Fruit fly (Drosophila melanogaster): ENCODE results near the gene CG10973.

Gene CG10973

dm6 chr3L:12803159-12804034 is 48.8 kb upstream of the CG10973 start (continued):
- TF ChIP-seq slp2 (GFP tag; optimal IDR thresholded peaks at IDR 0.05) (no peak), so (GFP tag; IDR thresholded peaks at IDR 0.05) (no peak), salm (tag; optimal IDR thresholded peaks at IDR 0.05) (no peak), Fer3 (tag; optimal IDR thresholded peaks at IDR 0.05) (peak; percentile 44), Tbp (GFP tag; optimal IDR thresholded peaks at IDR 0.05) (no peak), Hmr (GFP tag; optimal IDR thresholded peaks at IDR 0.05) (peak; percentile 66), CG15479 (GFP tag; optimal IDR thresholded peaks at IDR 0.05) (no peak), amos (GFP tag; IDR thresholded peaks at IDR 0.05; ENCODE audit: partially characterized antibody) (no peak), sug (tag; optimal IDR thresholded peaks at IDR 0.05) (peak; percentile 12), CG4282 (GFP tag; optimal IDR thresholded peaks at IDR 0.05) (no peak), CG10654 (GFP tag; optimal IDR thresholded peaks at IDR 0.05) (no peak), nom (GFP tag; optimal IDR thresholded peaks at IDR 0.05) (no peak), Dek (tag; optimal IDR thresholded peaks at IDR 0.05) (peak; percentile 8), CG4328 (GFP tag; optimal IDR thresholded peaks at IDR 0.05) (no peak), Ets97D (GFP tag; optimal IDR thresholded peaks at IDR 0.05) (no peak), CG30403 (GFP tag; optimal IDR thresholded peaks at IDR 0.05) (peak; percentile 64), Lhr (GFP tag; optimal IDR thresholded peaks at IDR 0.05) (no peak), tap (tag; optimal IDR thresholded peaks at IDR 0.05) (peak; percentile 37), Kr (GFP tag; optimal IDR thresholded peaks at IDR 0.05) (no peak), Nf-YB (GFP tag; optimal IDR thresholded peaks at IDR 0.05) (peak; percentile 20), CG13775 (GFP tag; optimal IDR thresholded peaks at IDR 0.05) (peak; percentile 61), CG8388 (GFP tag; optimal IDR thresholded peaks at IDR 0.05) (peak; percentile 46), CG12236 (GFP tag; optimal IDR thresholded peaks at IDR 0.05) (no peak), ase (GFP tag; IDR thresholded peaks at IDR 0.05) (no peak), CG17361 (GFP tag; IDR thresholded peaks at IDR 0.05) (peak; percentile 70; the same call in 2 of the 3 replicates), sim (GFP tag; IDR thresholded peaks at IDR 0.05) (no peak), jumu (GFP tag; optimal IDR thresholded peaks at IDR 0.05) (no peak), bab2 (GFP tag; optimal IDR thresholded peaks at IDR 0.05) (peak; percentile 45), GATAe (GFP tag; conservative IDR thresholded peaks at IDR 0.05) (no peak), tio (GFP tag; optimal IDR thresholded peaks at IDR 0.05) (no peak), ato (GFP tag; IDR thresholded peaks at IDR 0.05; ENCODE audit: partially characterized antibody) (no peak), Atf6 (GFP tag; IDR thresholded peaks at IDR 0.05) (0 out of 2 replicates have a peak, but pooled peaks have one; percentile 28), CG14014 (GFP tag; IDR thresholded peaks at IDR 0.05) (peak; percentile 41; the same call in 1 of the 2 replicates), Spps (tag; optimal IDR thresholded peaks at IDR 0.05) (no peak), CG7928 (GFP tag; optimal IDR thresholded peaks at IDR 0.05) (peak; percentile 52), Lpt (GFP tag; optimal IDR thresholded peaks at IDR 0.05) (no peak), ssp (GFP tag; IDR thresholded peaks at IDR 0.05) (no peak), CG17359 (tag; optimal IDR thresholded peaks at IDR 0.05) (peak; percentile 18), CG17802 (tag; optimal IDR thresholded peaks at IDR 0.05) (no peak), pan (optimal IDR thresholded peaks at IDR 0.05) (no peak), pan (GFP tag; optimal IDR thresholded peaks at IDR 0.05 in 1 of 2, IDR thresholded peaks at IDR 0.05 in 1 of 2) (peak in 1 of 2 experiments; percentile 32), stwl (tag; optimal IDR thresholded peaks at IDR 0.05) (no peak), CG11695 (GFP tag; IDR thresholded peaks at IDR 0.05) (no peak), Side (GFP tag; optimal IDR thresholded peaks at IDR 0.05) (peak; percentile 54), Deaf1 (tag; optimal IDR thresholded peaks at IDR 0.05) (peak; percentile 22), CG33557 (GFP tag; optimal IDR thresholded peaks at IDR 0.05) (no peak), CG2120 (GFP tag; optimal IDR thresholded peaks at IDR 0.05) (peak; percentile 86), Abd-B (GFP tag; optimal IDR thresholded peaks at IDR 0.05) (no peak), CG9437 (GFP tag; optimal IDR thresholded peaks at IDR 0.05) (peak; percentile 51)

All from whole organism, embryonic.